Worm (Caenorhabditis elegans) whole organism, L1 larva: ENCODE measurements around the gene F44G4.5.

Source experiments
- C04F5.9 ChIP-seq: sonication (generic microtip); optimal IDR thresholded peaks from 2 replicates; lab custom pipeline; 2016; ENCODE audit warnings: missing genetic modification characterization, missing compliant biosample characterization
- ama-1 ChIP-seq: fragments of 150-350 bp; optimal IDR thresholded peaks from 2 replicates; lab custom pipeline; 2014
- dpl-1 ChIP-seq, 3 experiments: fragments of 150-350 bp in 2 of 3; sonication (generic microtip) in 1 of 3; optimal IDR thresholded peaks; 2 replicates each; lab custom pipeline; 2014 to 2017; ENCODE audit warnings: missing biosample characterization in 3 of 3, missing genetic modification characterization in 3 of 3, missing genetic modification reagents in 3 of 3
- elt-2 ChIP-seq: sonication (generic microtip); optimal IDR thresholded peaks from 2 replicates; lab custom pipeline; 2016; ENCODE audit warnings: missing genetic modification characterization, mild to moderate bottlenecking, inconsistent platforms, missing compliant biosample characterization, missing genetic modification reagents
- isw-1 ChIP-seq: fragments of 200-800 bp; sonication (Bioruptor generic); IDR thresholded peaks from 2 replicates; pipeline ENCODE4 v1.3.6; 2022; ENCODE audit warnings: missing genetic modification characterization, missing compliant biosample characterization
- lin-14 ChIP-seq: fragments of 200-800 bp; sonication (Bioruptor generic); optimal IDR thresholded peaks from 2 replicates; lab custom pipeline; 2018; ENCODE audit warnings: mild to moderate bottlenecking, missing genetic modification characterization, moderate library complexity, missing compliant biosample characterization
- lin-15B ChIP-seq: fragments of 150-350 bp; sonication (generic microtip); optimal IDR thresholded peaks from 3 replicates; lab custom pipeline; 2014; ENCODE audit warnings: missing biosample characterization, missing genetic modification characterization
- mdl-1 ChIP-seq, 2 experiments: fragments of 150-350 bp; optimal IDR thresholded peaks; 2 replicates each; lab custom pipeline; 2014 to 2017; ENCODE audit warnings: missing biosample characterization in 2 of 2, missing genetic modification characterization in 2 of 2, inconsistent platforms in 1 of 2
- nhr-237 ChIP-seq: fragments of 150-350 bp; optimal IDR thresholded peaks from 2 replicates; lab custom pipeline; 2014; ENCODE audit warnings: missing biosample characterization, missing genetic modification characterization
- snpc-4 ChIP-seq: fragments of 150-350 bp; optimal IDR thresholded peaks from 2 replicates; lab custom pipeline; 2014; ENCODE audit warnings: missing biosample characterization, missing genetic modification characterization
- unc-130 ChIP-seq: fragments of 150-350 bp; optimal IDR thresholded peaks from 2 replicates; lab custom pipeline; 2017; ENCODE audit warnings: missing biosample characterization, missing genetic modification characterization, inconsistent platforms
- unc-62 ChIP-seq: fragments of 150-350 bp; optimal IDR thresholded peaks from 2 replicates; lab custom pipeline; 2014; ENCODE audit warnings: missing biosample characterization, missing genetic modification reagents, missing genetic modification characterization
- unc-98 ChIP-seq: fragments of 200-800 bp; sonication (Bioruptor generic); IDR thresholded peaks from 2 replicates; pipeline ENCODE4 v1.3.6; 2022; ENCODE audit warnings: missing genetic modification characterization, missing compliant biosample characterization
- ztf-11 ChIP-seq, 2 experiments: sonication (generic microtip); optimal IDR thresholded peaks; 2 replicates each; lab custom pipeline; 2016 to 2017; ENCODE audit warnings: missing genetic modification characterization in 2 of 2, missing biosample characterization in 1 of 2, missing compliant biosample characterization in 1 of 2

ce11 chrII:8951270-8951669, 49.0 kb downstream of the F44G4.5 start:
- no peak for TF ChIP-seq unc-62 (GFP tag; lab: Kevin White, UChicago)
- TF ChIP-seq elt-2 (tag; lab: Kevin White, UChicago), result no peak
- TF ChIP-seq ama-1, result no peak
- TF ChIP-seq C04F5.9, result no peak
- no peak for TF ChIP-seq lin-15B (tag; lab: Kevin White, UChicago)
- no peak for TF ChIP-seq snpc-4 (tag; lab: Kevin White, UChicago)
- no peak for TF ChIP-seq nhr-237 (tag; lab: Kevin White, UChicago)
- TF ChIP-seq dpl-1 (GFP tag; optimal IDR thresholded peaks at IDR 0.05; lab: Kevin White, UChicago), result no peak
- TF ChIP-seq isw-1 (GFP tag; lab: Robert Waterston, UW), result no peak
- no peak for TF ChIP-seq unc-130 (tag; lab: Kevin White, UChicago)
- no peak for TF ChIP-seq unc-98
- no peak for TF ChIP-seq ztf-11 (tag; optimal IDR thresholded peaks at IDR 0.05; lab: Kevin White, UChicago)
- TF ChIP-seq lin-14 (GFP tag; lab: Kevin White, UChicago), result peak; percentile 29
- TF ChIP-seq mdl-1 (tag; optimal IDR thresholded peaks at IDR 0.05; lab: Kevin White, UChicago), result no peak
